Fruit fly (Drosophila melanogaster) whole organism, embryonic: Measurements from ENCODE around the gene ebd2.

Experiments used
- BtbVII ChIP-seq: fragments of 200-800 bp; sonication (Bioruptor generic); optimal IDR thresholded peaks from 3 replicates; lab custom pipeline; 2017; ENCODE audit warnings: missing biosample characterization, mild to moderate bottlenecking, missing genetic modification characterization
- CG10462 ChIP-seq: fragments of 200-800 bp; sonication (Bioruptor generic); optimal IDR thresholded peaks from 2 replicates; lab custom pipeline; 2016; ENCODE audit warnings: missing biosample characterization, missing genetic modification characterization
- CG12299 ChIP-seq: fragments of 200-800 bp; sonication (Bioruptor generic); optimal IDR thresholded peaks from 2 replicates; lab custom pipeline; 2018; ENCODE audit warnings: missing biosample characterization, mild to moderate bottlenecking, missing genetic modification characterization
- CG12659 ChIP-seq: fragments of 200-800 bp; sonication (Bioruptor generic); optimal IDR thresholded peaks from 3 replicates; lab custom pipeline; 2017; ENCODE audit warnings: mild to moderate bottlenecking, missing biosample characterization, missing genetic modification reagents, missing genetic modification characterization
- CG14050 ChIP-seq: fragments of 200-800 bp; sonication (Bioruptor generic); IDR thresholded peaks from 3 replicates; pipeline ENCODE4 v1.3.6; 2022; ENCODE audit warnings: missing biosample characterization, missing genetic modification characterization
- CG17802 ChIP-seq: fragments of 200-800 bp; sonication (Bioruptor generic); optimal IDR thresholded peaks from 2 replicates; lab custom pipeline; 2018; ENCODE audit warnings: missing biosample characterization, mild to moderate bottlenecking, missing genetic modification characterization, moderate library complexity
- CG30020 ChIP-seq: fragments of 200-800 bp; optimal IDR thresholded peaks from 2 replicates; lab custom pipeline; 2019; ENCODE audit warnings: missing biosample characterization, mild to moderate bottlenecking, missing genetic modification characterization, moderate library complexity
- CG30431 ChIP-seq: fragments of 200-800 bp; sonication (Bioruptor generic); optimal IDR thresholded peaks from 2 replicates; lab custom pipeline; 2017; ENCODE audit warnings: missing biosample characterization, missing genetic modification characterization
- CG31441 ChIP-seq: fragments of 200-800 bp; sonication (Bioruptor generic); IDR thresholded peaks from 2 replicates; pipeline ENCODE4 v1.3.6; 2022; ENCODE audit warnings: missing biosample characterization, missing genetic modification characterization
- CG4424 ChIP-seq: fragments of 200-800 bp; sonication (Bioruptor generic); optimal IDR thresholded peaks from 3 replicates; lab custom pipeline; 2016; ENCODE audit warnings: missing biosample characterization, missing genetic modification characterization
- CG7745 ChIP-seq: fragments of 200-800 bp; sonication (Bioruptor generic); optimal IDR thresholded peaks from 2 replicates; lab custom pipeline; 2018; ENCODE audit warnings: missing biosample characterization, mild to moderate bottlenecking, missing genetic modification characterization, moderate library complexity
- CTCF ChIP-seq: fragments of 200-800 bp; sonication (Bioruptor generic); optimal IDR thresholded peaks from 2 replicates; lab custom pipeline; 2017; ENCODE audit warnings: missing biosample characterization, mild to moderate bottlenecking, missing genetic modification characterization, moderate library complexity
- CoRest ChIP-seq: fragments of 200-800 bp; sonication (Bioruptor generic); optimal IDR thresholded peaks from 3 replicates; lab custom pipeline; 2018; ENCODE audit warnings: missing biosample characterization, mild to moderate bottlenecking, missing genetic modification characterization, moderate library complexity
- Dek ChIP-seq: fragments of 200-800 bp; sonication (Bioruptor generic); optimal IDR thresholded peaks from 3 replicates; lab custom pipeline; 2019; ENCODE audit warnings: missing biosample characterization, mild to moderate bottlenecking, missing genetic modification characterization, moderate library complexity
- Dip3 ChIP-seq: fragments of 200-800 bp; sonication (Bioruptor generic); optimal IDR thresholded peaks from 3 replicates; lab custom pipeline; 2016; ENCODE audit warnings: missing biosample characterization, missing genetic modification characterization
- Drgx ChIP-seq: fragments of 200-800 bp; sonication (Bioruptor generic); IDR thresholded peaks from 2 replicates; pipeline ENCODE4 v1.3.6; 2022; ENCODE audit warnings: missing biosample characterization, missing genetic modification characterization
- Fer3 ChIP-seq: fragments of 200-800 bp; sonication (Bioruptor generic); optimal IDR thresholded peaks from 2 replicates; lab custom pipeline; 2018; ENCODE audit warnings: missing biosample characterization, mild to moderate bottlenecking, missing genetic modification characterization, moderate library complexity
- Hr78 ChIP-seq, 2 experiments: fragments of 200-800 bp in 1 of 2; fragments of >200 bp in 1 of 2; sonication (Bioruptor generic) in 1 of 2; optimal IDR thresholded peaks; 2 replicates each; lab custom pipeline; 2017 to 2019; ENCODE audit warnings: missing biosample characterization in 2 of 2, missing genetic modification characterization in 2 of 2, mild to moderate bottlenecking in 1 of 2, moderate library complexity in 1 of 2
- Sin3A ChIP-seq: fragments of >200 bp; optimal IDR thresholded peaks from 2 replicates; lab custom pipeline; 2018
- Sry-δ ChIP-seq: fragments of 200-800 bp; sonication (Bioruptor generic); optimal IDR thresholded peaks from 2 replicates; lab custom pipeline; 2016; ENCODE audit warnings: missing biosample characterization, missing genetic modification characterization
- Stat92E ChIP-seq, 3 experiments: fragments of >200 bp in 2 of 3; fragments of 200-800 bp in 1 of 3; sonication (Bioruptor generic) in 1 of 3; optimal IDR thresholded peaks; 2 replicates each; lab custom pipeline; 2017 to 2019; ENCODE audit warnings: missing biosample characterization in 3 of 3, missing genetic modification characterization in 3 of 3, mild to moderate bottlenecking in 1 of 3, moderate library complexity in 1 of 3
- Tbp ChIP-seq: fragments of >200 bp; optimal IDR thresholded peaks from 2 replicates; lab custom pipeline; 2018; ENCODE audit warnings: missing biosample characterization, missing genetic modification characterization
- Usf ChIP-seq: fragments of 200-800 bp; sonication (Bioruptor generic); optimal IDR thresholded peaks from 2 replicates; lab custom pipeline; 2017; ENCODE audit warnings: missing genotype, missing biosample characterization, missing genetic modification characterization
- Xbp1 ChIP-seq: fragments of 200-800 bp; sonication (Bioruptor generic); optimal IDR thresholded peaks from 3 replicates; lab custom pipeline; 2016; ENCODE audit warnings: missing biosample characterization, mild to moderate bottlenecking, missing genetic modification characterization
- abd-A ChIP-seq: fragments of 200-800 bp; sonication (Bioruptor generic); optimal IDR thresholded peaks from 3 replicates; lab custom pipeline; 2019; ENCODE audit warnings: missing biosample characterization, mild to moderate bottlenecking, missing genetic modification characterization, moderate library complexity
- amos ChIP-seq: fragments of 200-800 bp; sonication (Bioruptor generic); IDR thresholded peaks from 2 replicates; pipeline ENCODE4 v1.3.6; 2022; ENCODE audit warnings: missing biosample characterization, missing genetic modification characterization; ENCODE audit not compliant: partially characterized antibody
- cas ChIP-seq: fragments of 200-800 bp; sonication (Bioruptor generic); IDR thresholded peaks from 2 replicates; pipeline ENCODE4 v1.3.6; 2022; ENCODE audit warnings: missing biosample characterization, missing genetic modification characterization
- chn ChIP-seq: fragments of 200-800 bp; sonication (Bioruptor generic); optimal IDR thresholded peaks from 2 replicates; lab custom pipeline; 2016; ENCODE audit warnings: missing biosample characterization, missing genetic modification characterization
- cwo ChIP-seq: fragments of 200-800 bp; sonication (Bioruptor generic); optimal IDR thresholded peaks from 3 replicates; lab custom pipeline; 2017; ENCODE audit warnings: missing biosample characterization, missing genetic modification characterization, mild to moderate bottlenecking, moderate library complexity, missing genetic modification reagents
- ems ChIP-seq: fragments of 200-800 bp; sonication (Bioruptor generic); optimal IDR thresholded peaks from 3 replicates; lab custom pipeline; 2016; ENCODE audit warnings: missing biosample characterization, missing genetic modification characterization
- fru ChIP-seq: fragments of >200 bp; optimal IDR thresholded peaks from 2 replicates; lab custom pipeline; 2017
- gcm ChIP-seq: fragments of 200-800 bp; sonication (Bioruptor generic); optimal IDR thresholded peaks from 2 replicates; lab custom pipeline; 2019; ENCODE audit warnings: missing biosample characterization, mild to moderate bottlenecking, missing genetic modification characterization, moderate library complexity
- gfzf ChIP-seq: fragments of 200-800 bp; sonication (Bioruptor generic); optimal IDR thresholded peaks from 2 replicates; lab custom pipeline; 2016; ENCODE audit warnings: missing biosample characterization, mild to moderate bottlenecking, missing genetic modification characterization, moderate library complexity
- hth ChIP-seq: fragments of >200 bp; optimal IDR thresholded peaks from 2 replicates; lab custom pipeline; 2017; ENCODE audit warnings: inconsistent platforms
- ind ChIP-seq: fragments of 200-800 bp; sonication (Bioruptor generic); optimal IDR thresholded peaks from 3 replicates; lab custom pipeline; 2016; ENCODE audit warnings: missing biosample characterization, missing genetic modification characterization
- jing ChIP-seq: fragments of 200-800 bp; sonication (Bioruptor generic); optimal IDR thresholded peaks from 2 replicates; lab custom pipeline; 2018; ENCODE audit warnings: missing biosample characterization, mild to moderate bottlenecking, missing genetic modification characterization
- jumu ChIP-seq: fragments of 200-800 bp; sonication (Bioruptor generic); optimal IDR thresholded peaks from 3 replicates; lab custom pipeline; 2016; ENCODE audit warnings: missing biosample characterization, missing genetic modification characterization
- kay ChIP-seq: fragments of 200-800 bp; sonication (Bioruptor generic); optimal IDR thresholded peaks from 2 replicates; lab custom pipeline; 2016; ENCODE audit warnings: missing biosample characterization, missing genetic modification characterization
- maf-S ChIP-seq: fragments of 200-800 bp; sonication (Bioruptor generic); optimal IDR thresholded peaks from 2 replicates; lab custom pipeline; 2016; ENCODE audit warnings: missing biosample characterization, missing genetic modification characterization
- nau ChIP-seq: fragments of 200-800 bp; sonication (Bioruptor generic); optimal IDR thresholded peaks from 3 replicates; lab custom pipeline; 2017; ENCODE audit warnings: missing biosample characterization, mild to moderate bottlenecking, missing genetic modification characterization, missing genetic modification reagents
- nerfin-1 ChIP-seq: fragments of 200-800 bp; sonication (Bioruptor generic); optimal IDR thresholded peaks from 3 replicates; lab custom pipeline; 2019; ENCODE audit warnings: missing biosample characterization, mild to moderate bottlenecking, missing genetic modification characterization, moderate library complexity
- nerfin-2 ChIP-seq: fragments of 200-800 bp; sonication (Bioruptor generic); IDR thresholded peaks from 2 replicates; pipeline ENCODE4 v1.3.6; 2022; ENCODE audit warnings: missing biosample characterization, missing genetic modification characterization; ENCODE audit not compliant: partially characterized antibody
- nmo ChIP-seq: fragments of 200-800 bp; sonication (Bioruptor generic); optimal IDR thresholded peaks from 2 replicates; lab custom pipeline; 2018; ENCODE audit warnings: missing biosample characterization, mild to moderate bottlenecking, missing genetic modification characterization, moderate library complexity
- org-1 ChIP-seq: fragments of 200-800 bp; sonication (Bioruptor generic); optimal IDR thresholded peaks from 2 replicates; lab custom pipeline; 2017; ENCODE audit warnings: missing biosample characterization, missing genetic modification characterization
- otp ChIP-seq: fragments of 200-800 bp; sonication (Bioruptor generic); IDR thresholded peaks from 3 replicates; pipeline ENCODE4, ENCODE4 v1.3.6; 2022; ENCODE audit warnings: missing biosample characterization, missing genetic modification characterization
- sd ChIP-seq: fragments of 200-800 bp; sonication (Bioruptor generic); optimal IDR thresholded peaks from 3 replicates; lab custom pipeline; 2018; ENCODE audit warnings: missing biosample characterization, mild to moderate bottlenecking, missing genetic modification characterization, moderate library complexity
- sens ChIP-seq: fragments of 200-800 bp; sonication (Bioruptor generic); peaks from one replicate; lab custom pipeline; 2016; ENCODE audit warnings: missing biosample characterization, missing genetic modification characterization
- slp2 ChIP-seq: fragments of 200-800 bp; sonication (Bioruptor generic); optimal IDR thresholded peaks from 2 replicates; lab custom pipeline; 2016; ENCODE audit warnings: missing biosample characterization, missing genetic modification characterization
- so ChIP-seq: fragments of 200-800 bp; sonication (Bioruptor generic); IDR thresholded peaks from 3 replicates; pipeline ENCODE4 v1.3.6; 2022; ENCODE audit warnings: missing biosample characterization, missing genetic modification characterization
- ssp ChIP-seq: fragments of 200-800 bp; sonication (Bioruptor generic); IDR thresholded peaks from 2 replicates; pipeline ENCODE4 v1.3.6; 2022; ENCODE audit warnings: missing biosample characterization, missing genetic modification characterization
- stc ChIP-seq: fragments of 200-800 bp; sonication (Bioruptor generic); IDR thresholded peaks from 2 replicates; pipeline ENCODE4 v1.3.6; 2022; ENCODE audit warnings: missing biosample characterization, missing genetic modification characterization

The ebd2 gene

DNA sequence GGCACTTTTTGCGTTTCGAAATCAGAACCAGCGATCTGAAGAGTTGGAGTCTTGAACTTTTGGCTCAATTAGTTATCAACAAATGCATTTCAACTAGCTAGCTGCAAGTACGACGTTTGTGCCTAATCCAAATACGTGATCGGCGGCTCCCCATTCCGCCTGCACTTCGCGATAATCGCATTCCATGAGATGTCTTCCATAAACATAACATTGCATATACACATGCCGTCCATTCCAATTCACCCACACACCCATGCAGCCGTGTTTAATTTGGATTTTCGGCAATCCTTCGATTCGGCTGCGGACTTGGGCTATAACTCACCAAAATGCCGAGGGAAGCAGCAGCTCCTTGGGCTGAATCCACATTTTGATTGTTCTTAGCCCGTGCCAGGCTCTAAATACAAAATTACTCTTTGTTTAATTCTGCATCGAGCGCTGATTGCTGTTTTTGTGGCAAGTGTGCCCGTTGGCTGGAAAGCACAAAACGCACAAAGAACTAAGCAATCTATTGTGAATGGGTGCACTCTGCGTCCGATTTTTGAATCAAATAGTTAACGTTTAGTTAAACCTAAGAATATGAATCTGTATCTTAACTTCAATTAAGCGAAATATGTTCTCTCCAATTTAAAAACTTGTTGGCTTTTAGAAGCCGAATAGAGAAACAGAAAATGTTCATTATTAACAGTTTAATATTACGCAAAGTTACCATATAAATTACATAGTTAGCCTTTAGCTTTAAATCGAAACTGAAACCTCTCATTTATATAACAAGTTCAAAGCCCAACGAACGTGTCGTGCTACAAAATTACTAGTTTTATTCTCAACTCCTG lies 5.6 kb downstream of the ebd2 start, which contains the start of the genes Tbc1d8-9 and CG32436 (continued):
- TF ChIP-seq Stat92E (GFP tag; optimal IDR thresholded peaks at IDR 0.05; lab: Kevin White, UChicago) (peak in 1 of 3 experiments; percentile 10), CG31441 (GFP tag; lab: Robert Waterston, UW) (no peak), fru (lab: Kevin White, UChicago) (no peak), Usf (no peak), CG10462 (GFP tag; lab: Kevin White, UChicago) (no peak), otp (GFP tag; lab: Robert Waterston, UW) (no peak), nau (GFP tag; lab: Kevin White, UChicago) (no peak), ems (no peak), sd (tag; lab: Kevin White, UChicago) (no peak), amos (GFP tag; lab: Robert Waterston, UW) (peak; percentile 28; the same call in 1 of the 2 replicates), kay (GFP tag; lab: Kevin White, UChicago) (no peak), stc (GFP tag; lab: Robert Waterston, UW) (no peak), CG4424 (GFP tag; lab: Kevin White, UChicago) (no peak), jing (no peak), hth (lab: Kevin White, UChicago) (no peak), abd-A (tag; lab: Kevin White, UChicago) (no peak), slp2 (GFP tag; lab: Kevin White, UChicago) (no peak), CG12659 (GFP tag; lab: Kevin White, UChicago) (peak; percentile 36), ind (GFP tag; lab: Kevin White, UChicago) (no peak), sens (peak; percentile 42), Tbp (no peak), CG12299 (tag; lab: Kevin White, UChicago) (no peak), CoRest (tag; lab: Kevin White, UChicago) (no peak), CG7745 (tag; lab: Kevin White, UChicago) (no peak), Dip3 (GFP tag; lab: Kevin White, UChicago) (no peak), maf-S (GFP tag; lab: Kevin White, UChicago) (no peak), CG14050 (GFP tag; lab: Robert Waterston, UW) (no peak), Drgx (no peak; the same call in 1 of the 2 replicates), gcm (GFP tag; lab: Kevin White, UChicago) (no peak), CTCF (GFP tag; lab: Kevin White, UChicago) (peak; percentile 15), CG30020 (no peak), Sin3A (lab: Kevin White, UChicago) (peak; percentile 22), nerfin-2 (GFP tag; lab: Robert Waterston, UW) (no peak), Dek (tag; lab: Kevin White, UChicago) (no peak), cas (GFP tag; lab: Robert Waterston, UW) (no peak), Xbp1 (GFP tag; lab: Kevin White, UChicago) (no peak), gfzf (peak; percentile 93), Sry-δ (peak; percentile 51), org-1 (GFP tag; lab: Kevin White, UChicago) (no peak), ssp (GFP tag; lab: Robert Waterston, UW) (no peak), nmo (GFP tag; lab: Kevin White, UChicago) (peak; percentile 28), jumu (GFP tag; lab: Kevin White, UChicago) (no peak), Hr78 (GFP tag; optimal IDR thresholded peaks at IDR 0.05; lab: Kevin White, UChicago) (no peak), CG30431 (GFP tag; lab: Kevin White, UChicago) (no peak), chn (GFP tag; lab: Kevin White, UChicago) (no peak), cwo (no peak), nerfin-1 (tag; lab: Kevin White, UChicago) (peak; percentile 84), CG17802 (tag; lab: Kevin White, UChicago) (no peak), Fer3 (tag; lab: Kevin White, UChicago) (no peak), so (no peak), BtbVII (GFP tag; lab: Kevin White, UChicago) (no peak)
